Fruit fly (Drosophila melanogaster): Measurements from ENCODE around the gene CG13813.

CG13813 gene

DNA sequence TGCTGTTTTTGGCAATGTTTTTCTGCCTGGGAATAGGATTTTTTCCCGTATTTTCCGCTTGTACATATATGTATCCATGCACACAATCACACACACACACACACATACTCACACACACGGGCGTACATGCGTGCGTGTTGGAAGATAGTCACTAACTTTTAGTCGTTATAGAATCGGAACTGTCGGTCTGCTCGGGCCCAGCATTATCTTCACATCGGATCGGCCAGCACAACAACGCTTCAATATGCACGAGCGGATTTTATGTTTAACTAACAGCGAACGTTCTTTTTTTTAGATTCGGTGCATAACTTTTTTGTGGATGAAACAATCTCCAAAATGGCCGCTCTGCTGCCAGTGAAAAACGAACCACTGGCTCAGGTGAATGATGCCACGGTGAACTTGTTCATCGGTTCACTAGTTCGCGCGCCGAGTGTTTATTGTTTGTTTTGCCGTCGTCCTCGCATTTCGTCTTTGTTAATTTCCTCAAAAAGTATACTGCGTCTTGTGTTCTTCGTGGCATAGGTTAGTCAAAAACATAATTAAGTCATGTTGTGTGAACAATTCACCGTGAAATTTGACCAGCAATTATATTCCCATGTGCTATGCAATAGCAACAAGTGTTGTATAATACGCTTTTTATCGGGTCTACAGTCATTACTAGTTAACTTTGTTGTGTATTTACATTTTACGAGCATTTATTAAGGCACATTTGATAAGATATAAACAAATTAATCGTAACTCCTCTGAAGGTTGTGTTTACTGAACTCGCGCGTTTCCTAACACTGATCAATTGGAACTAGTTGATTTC is 9.9 kb downstream of the CG13813 start, which contains the start of the genes CG6951 and CG17233 (continued):
- TF ChIP-seq CoRest (tag; optimal IDR thresholded peaks at IDR 0.05) (no peak), phol (tag; optimal IDR thresholded peaks at IDR 0.05) (peak; percentile 96), CG17829 (tag; optimal IDR thresholded peaks at IDR 0.05) (no peak), wek (GFP tag; optimal IDR thresholded peaks at IDR 0.05) (no peak), CG10959 (GFP tag; IDR thresholded peaks at IDR 0.05) (no peak), croc (GFP tag; conservative IDR thresholded peaks at IDR 0.05) (no peak), CG18764 (GFP tag; optimal IDR thresholded peaks at IDR 0.05) (no peak), CG11696 (GFP tag; IDR thresholded peaks at IDR 0.05) (no peak), CG10274 (GFP tag; optimal IDR thresholded peaks at IDR 0.05) (no peak), CG2875 (GFP tag; optimal IDR thresholded peaks at IDR 0.05) (no peak), CG6254 (GFP tag; optimal IDR thresholded peaks at IDR 0.05) (no peak), CG9817 (tag; optimal IDR thresholded peaks at IDR 0.05) (no peak), stc (GFP tag; IDR thresholded peaks at IDR 0.05) (no peak), knrl (GFP tag; IDR thresholded peaks at IDR 0.05; ENCODE audit: partially characterized antibody) (no peak), CG16815 (GFP tag; optimal IDR thresholded peaks at IDR 0.05) (no peak), ato (GFP tag; IDR thresholded peaks at IDR 0.05; ENCODE audit: partially characterized antibody) (no peak), Eip74EF (GFP tag; optimal IDR thresholded peaks at IDR 0.05) (no peak), nom (GFP tag; optimal IDR thresholded peaks at IDR 0.05) (no peak), CG4424 (GFP tag; optimal IDR thresholded peaks at IDR 0.05) (no peak), Dad (GFP tag; optimal IDR thresholded peaks at IDR 0.05) (no peak), CG34422 (GFP tag; IDR thresholded peaks at IDR 0.05) (peak; percentile 57; the same call in 2 of the 3 replicates), bab2 (GFP tag; optimal IDR thresholded peaks at IDR 0.05) (peak; percentile 10), Pdp1 (GFP tag; optimal IDR thresholded peaks at IDR 0.05) (peak in 1 of 2 experiments; percentile 78), CG9437 (GFP tag; optimal IDR thresholded peaks at IDR 0.05) (no peak), ind (GFP tag; optimal IDR thresholded peaks at IDR 0.05) (no peak), Rfx (GFP tag; IDR thresholded peaks at IDR 0.05) (no peak), sens-2 (GFP tag; IDR thresholded peaks at IDR 0.05) (no peak), CG8478 (optimal IDR thresholded peaks at IDR 0.05) (peak; percentile 76), Atf6 (GFP tag; IDR thresholded peaks at IDR 0.05) (no peak), CG6813 (GFP tag; optimal IDR thresholded peaks at IDR 0.05) (no peak), CG10654 (GFP tag; optimal IDR thresholded peaks at IDR 0.05) (no peak), CG16813 (GFP tag; IDR thresholded peaks at IDR 0.05; ENCODE audit: partially characterized antibody) (no peak), ftz-f1 (GFP tag; optimal IDR thresholded peaks at IDR 0.05) (no peak), CG17361 (GFP tag; IDR thresholded peaks at IDR 0.05) (no peak), caup (GFP tag; optimal IDR thresholded peaks at IDR 0.05; ENCODE audit: severe bottlenecking) (no peak), Fer1 (GFP tag; optimal IDR thresholded peaks at IDR 0.05) (no peak), pho (GFP tag; optimal IDR thresholded peaks at IDR 0.05) (no peak), pzg (GFP tag; optimal IDR thresholded peaks at IDR 0.05) (peak; percentile 32), gsb (GFP tag; IDR thresholded peaks at IDR 0.05) (no peak), CG18476 (GFP tag; optimal IDR thresholded peaks at IDR 0.05) (no peak), sens (GFP tag) (peak; percentile 21), CkIIα-i1 (GFP tag; IDR thresholded peaks at IDR 0.05) (no peak), CG11247 (GFP tag; IDR thresholded peaks at IDR 0.05) (no peak), CG17385 (GFP tag; optimal IDR thresholded peaks at IDR 0.05) (no peak), CG2120 (GFP tag; optimal IDR thresholded peaks at IDR 0.05) (no peak), az2 (GFP tag; optimal IDR thresholded peaks at IDR 0.05) (no peak), CTCF (GFP tag; optimal IDR thresholded peaks at IDR 0.05) (no peak), pfk (GFP tag; optimal IDR thresholded peaks at IDR 0.05) (no peak), CG7357 (GFP tag; IDR thresholded peaks at IDR 0.05) (no peak), CG7556 (GFP tag; optimal IDR thresholded peaks at IDR 0.05) (no peak)
